Worm (Caenorhabditis elegans) whole organism, dauer: Measurements from ENCODE around the gene sra-30.

Experiments used
- unc-62 ChIP-seq: sonication (generic microtip); optimal IDR thresholded peaks from 2 replicates; lab custom pipeline; 2017; ENCODE audit warnings: missing biosample characterization, missing genetic modification reagents, missing genetic modification characterization

Gene sra-30

DNA sequence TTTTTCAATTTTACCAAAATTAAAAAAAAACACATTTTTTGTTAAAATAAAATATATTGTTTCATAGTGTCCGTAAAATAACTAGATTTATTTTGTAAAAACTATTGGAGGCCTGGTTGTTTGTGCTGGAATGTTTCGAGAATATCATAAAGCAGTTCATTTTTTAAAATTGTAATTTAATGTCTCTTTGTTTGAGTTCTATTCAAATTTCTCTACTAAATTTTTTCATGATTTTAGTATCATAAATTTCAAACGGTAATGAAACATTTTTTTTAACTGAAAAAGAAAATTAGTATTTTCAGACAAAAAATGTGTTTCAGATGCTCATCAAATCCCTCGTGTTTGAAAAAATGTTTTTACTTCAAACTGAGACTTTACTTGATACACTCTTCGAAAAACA is 37.2 kb downstream of the sra-30 start:
- no peak for TF ChIP-seq unc-62 (GFP tag; lab: Kevin White, UChicago)

DNA sequence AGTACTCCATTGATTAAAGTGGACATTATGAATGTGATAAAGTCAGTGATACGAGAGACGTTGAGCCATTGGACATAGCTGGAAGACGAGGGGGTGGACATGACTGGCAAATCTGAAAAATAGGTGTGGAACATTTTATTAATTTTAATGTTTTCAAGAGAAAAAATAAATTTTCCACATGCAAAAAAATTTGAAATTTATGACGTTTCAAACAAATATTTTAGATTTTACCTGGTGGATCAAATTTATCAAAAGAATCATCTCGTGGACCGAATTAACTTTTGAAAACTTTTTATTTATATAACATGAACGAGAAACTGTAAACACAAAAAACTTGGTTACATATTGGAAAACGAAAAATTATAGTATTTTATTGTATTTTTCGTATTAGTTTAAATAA is 55.7 kb downstream of the sra-30 start, which contains the start of gene str-78:
str-78 (minus strand) TSS at position 101 of the 400 bp plus-strand sequence.
- TF ChIP-seq unc-62 (GFP tag; lab: Kevin White, UChicago), result no peak
